Fruit fly (Drosophila melanogaster): ENCODE results near the gene ImpL1.
A peak's percentile ranks its signal among the peaks of the same experiment; 100 is the strongest.

The ImpL1 gene

DNA sequence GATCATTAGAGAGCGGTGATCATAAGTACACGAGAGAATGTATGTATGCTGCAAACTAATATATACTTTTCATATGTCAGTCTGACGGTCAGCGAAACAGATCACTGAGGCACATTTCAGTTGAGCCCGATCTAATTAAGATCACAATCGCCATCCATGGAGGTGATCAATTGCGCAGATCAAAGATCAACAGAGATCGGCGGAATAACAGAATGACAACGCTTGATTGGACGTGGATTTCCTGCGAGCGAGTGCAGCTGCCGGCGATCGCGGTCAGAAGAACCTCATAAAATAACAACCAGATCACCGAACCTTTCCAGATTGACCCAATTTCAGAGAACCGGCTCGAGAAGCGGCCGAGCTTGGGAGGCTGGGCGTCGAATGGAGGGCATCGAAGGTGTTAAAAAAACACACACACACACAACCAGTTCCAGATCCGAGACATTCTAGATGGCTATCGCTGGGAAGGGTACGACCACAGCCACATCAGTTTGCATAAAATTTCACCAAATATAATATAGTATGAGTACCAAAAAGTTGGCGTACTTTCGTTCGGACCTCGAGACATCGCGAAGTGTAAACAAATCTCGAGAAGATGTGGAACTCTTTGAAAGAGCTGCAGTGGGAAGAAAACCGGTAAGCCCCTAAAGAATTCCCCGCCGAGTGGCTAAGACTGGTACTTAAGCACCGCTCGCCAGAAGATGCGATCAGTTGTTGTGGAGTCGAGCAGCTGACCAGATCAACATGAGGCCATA is at the start of gene ImpL1:
Gene ImpL1, plus strand, starts transcription at position 705 of the 755 bp plus-strand sequence.
- no peak for TF ChIP-seq toe (GFP tag; optimal IDR thresholded peaks at IDR 0.05)
- no peak for TF ChIP-seq kay (GFP tag; ENCODE audit: borderline replicate concordance)
- no peak for TF ChIP-seq CG11617 (GFP tag; optimal IDR thresholded peaks at IDR 0.05)

DNA sequence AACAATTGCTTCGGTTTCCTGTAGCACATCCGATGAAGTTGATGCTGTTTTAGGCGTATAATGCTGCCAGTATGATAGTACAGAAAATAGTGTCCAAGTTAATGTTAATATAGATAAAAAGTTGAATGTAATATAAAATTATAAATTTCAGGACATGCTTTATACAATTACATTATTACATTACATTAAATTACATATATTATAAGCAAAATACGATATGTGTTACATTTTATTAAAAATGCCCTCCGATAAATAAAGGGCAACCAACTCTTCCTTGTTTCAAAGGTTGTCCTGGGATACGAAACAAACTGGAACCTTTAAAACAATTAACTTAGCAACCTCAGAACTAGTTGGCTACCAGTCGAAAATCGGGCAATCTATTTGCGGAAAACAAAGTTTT is 33.8 kb upstream of the ImpL1 start, which contains the start of gene CG17687:
Gene CG17687, plus strand, starts transcription at position 301 of the 400 bp plus-strand sequence.
- TF ChIP-seq CG7045 (GFP tag; optimal IDR thresholded peaks at IDR 0.05) = no peak
- no peak for TF ChIP-seq Crg-1 (GFP tag; optimal IDR thresholded peaks at IDR 0.05)
- no peak for TF ChIP-seq cic (GFP tag; optimal IDR thresholded peaks at IDR 0.05)
- TF ChIP-seq Clk (GFP tag; optimal IDR thresholded peaks at IDR 0.05) = no peak
- no peak for TF ChIP-seq CG1620 (GFP tag; optimal IDR thresholded peaks at IDR 0.05)
- no peak for TF ChIP-seq CG33017 (tag; optimal IDR thresholded peaks at IDR 0.05)
- TF ChIP-seq CG5204 (GFP tag; optimal IDR thresholded peaks at IDR 0.05) = no peak
- TF ChIP-seq Mnt (GFP tag; optimal IDR thresholded peaks at IDR 0.05) = no peak
- no peak for TF ChIP-seq toe (GFP tag; optimal IDR thresholded peaks at IDR 0.05)
- no peak for TF ChIP-seq CG11617 (GFP tag; optimal IDR thresholded peaks at IDR 0.05)
- no peak for TF ChIP-seq Hr96 (GFP tag; optimal IDR thresholded peaks at IDR 0.05)
- no peak for TF ChIP-seq kay (GFP tag; ENCODE audit: borderline replicate concordance)
- no peak for TF ChIP-seq tj (GFP tag; optimal IDR thresholded peaks at IDR 0.05)
- no peak for TF ChIP-seq pad (GFP tag; optimal IDR thresholded peaks at IDR 0.05)
- no peak for TF ChIP-seq ovo (GFP tag; optimal IDR thresholded peaks at IDR 0.05)

DNA sequence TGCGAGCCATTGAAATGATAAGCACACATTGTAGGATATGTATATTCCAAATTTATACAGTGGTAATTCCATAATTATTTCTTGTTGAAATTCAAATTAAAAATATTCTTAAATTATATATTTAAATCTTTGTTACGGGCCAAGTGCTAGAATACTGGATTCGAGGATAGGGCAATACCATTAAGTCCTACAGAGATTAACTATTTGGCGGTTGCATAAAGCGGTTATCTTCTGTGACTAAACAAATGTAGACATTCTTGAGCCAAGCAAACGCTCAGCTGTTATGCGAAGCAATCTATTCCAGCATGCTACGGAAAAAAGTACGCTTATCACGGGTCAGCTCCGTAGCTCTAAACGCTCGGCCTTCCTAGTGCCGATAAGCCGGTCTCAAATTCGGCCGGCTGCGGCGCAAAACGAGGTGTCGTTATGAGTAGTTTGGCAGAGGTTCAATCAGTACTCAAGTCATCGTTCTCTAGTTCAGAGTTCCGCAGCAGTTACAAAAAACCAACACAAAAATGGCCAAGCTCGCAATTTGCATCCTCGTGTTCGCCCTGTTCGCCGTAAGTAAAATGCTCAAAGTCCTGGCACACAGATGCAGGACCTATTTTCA is 26.4 kb upstream of the ImpL1 start, which contains the start of gene Nplp2:
Gene Nplp2, plus strand, starts transcription at position 293 of the 610 bp plus-strand sequence.
- TF ChIP-seq tj (GFP tag; optimal IDR thresholded peaks at IDR 0.05) (no peak), CG11617 (GFP tag; optimal IDR thresholded peaks at IDR 0.05) (no peak), cnc (optimal IDR thresholded peaks at IDR 0.05) (no peak), kay (GFP tag; ENCODE audit: borderline replicate concordance) (peak; percentile 9), CG12768 (GFP tag; optimal IDR thresholded peaks at IDR 0.05) (peak; percentile 20), CG33017 (tag; optimal IDR thresholded peaks at IDR 0.05) (peak; percentile 72), CG5204 (GFP tag; optimal IDR thresholded peaks at IDR 0.05) (no peak), Crg-1 (GFP tag; optimal IDR thresholded peaks at IDR 0.05) (no peak), Clk (GFP tag; optimal IDR thresholded peaks at IDR 0.05) (no peak), ovo (GFP tag; optimal IDR thresholded peaks at IDR 0.05) (no peak), cic (GFP tag; optimal IDR thresholded peaks at IDR 0.05) (no peak), CG7101 (tag; optimal IDR thresholded peaks at IDR 0.05) (peak; percentile 79), CG1620 (GFP tag; optimal IDR thresholded peaks at IDR 0.05) (no peak), CG14711 (tag; optimal IDR thresholded peaks at IDR 0.05) (peak; percentile 42), toe (GFP tag; optimal IDR thresholded peaks at IDR 0.05) (peak; percentile 13), Hr96 (GFP tag; optimal IDR thresholded peaks at IDR 0.05) (no peak), bab1 (GFP tag; optimal IDR thresholded peaks at IDR 0.05) (no peak), CG7045 (GFP tag; optimal IDR thresholded peaks at IDR 0.05) (no peak), pad (GFP tag; optimal IDR thresholded peaks at IDR 0.05) (no peak), Mnt (GFP tag; optimal IDR thresholded peaks at IDR 0.05) (no peak)

DNA sequence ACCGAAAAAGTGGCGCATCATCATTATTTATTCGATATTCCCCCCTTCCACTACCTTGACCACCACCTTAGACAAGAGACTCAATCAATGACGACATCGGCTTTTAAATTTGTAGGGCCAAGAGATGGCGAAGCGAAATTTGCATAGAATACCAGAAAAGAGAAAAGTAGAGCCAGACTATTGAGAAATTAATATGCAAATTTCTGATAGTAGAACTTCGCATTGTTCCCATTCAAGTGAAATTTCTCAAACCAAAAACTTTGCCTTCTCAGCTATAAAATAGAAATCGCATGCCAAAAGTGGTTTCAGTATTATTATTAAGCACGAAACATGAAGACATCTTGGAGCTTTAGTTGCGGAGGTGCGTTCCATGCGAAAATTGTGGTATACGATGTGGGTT is 4.9 kb upstream of the ImpL1 start, which contains the start of gene CG14111:
Gene CG14111, plus strand, starts transcription at position 301 of the 400 bp plus-strand sequence.
- TF ChIP-seq CG12768 (GFP tag; optimal IDR thresholded peaks at IDR 0.05) (no peak), CG7101 (tag; optimal IDR thresholded peaks at IDR 0.05) (no peak), CG5204 (GFP tag; optimal IDR thresholded peaks at IDR 0.05) (no peak), cic (GFP tag; optimal IDR thresholded peaks at IDR 0.05) (no peak), CG33017 (tag; optimal IDR thresholded peaks at IDR 0.05) (no peak), cnc (optimal IDR thresholded peaks at IDR 0.05) (no peak), Hr96 (GFP tag; optimal IDR thresholded peaks at IDR 0.05) (no peak), Clk (GFP tag; optimal IDR thresholded peaks at IDR 0.05) (no peak), pad (GFP tag; optimal IDR thresholded peaks at IDR 0.05) (no peak), CG14711 (tag; optimal IDR thresholded peaks at IDR 0.05) (no peak), Mnt (GFP tag; optimal IDR thresholded peaks at IDR 0.05) (no peak)

DNA sequence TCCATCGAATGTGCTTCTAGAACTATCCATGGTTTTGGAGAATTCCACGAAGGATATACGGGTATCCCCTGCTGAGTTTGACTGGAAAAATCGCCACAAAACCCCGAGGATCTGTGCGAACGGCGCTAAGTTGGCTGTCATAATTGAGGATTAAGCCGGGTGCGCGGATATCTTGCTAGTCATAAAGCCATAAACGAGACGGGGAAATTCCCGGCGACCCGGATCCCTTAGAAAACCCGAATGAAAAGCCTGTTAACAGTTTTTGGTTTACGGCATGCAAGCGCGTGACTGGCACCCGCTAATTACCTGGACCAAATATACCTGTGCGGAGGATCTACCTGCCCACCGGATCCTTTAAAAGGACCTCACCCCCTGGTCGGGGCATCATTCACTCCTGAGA is 4.4 kb upstream of the ImpL1 start, which contains the start of gene SNCF:
Gene SNCF, plus strand, starts transcription at position 382 of the 400 bp plus-strand sequence.
- TF ChIP-seq Hr96 (GFP tag; optimal IDR thresholded peaks at IDR 0.05) = no peak
- TF ChIP-seq cnc (optimal IDR thresholded peaks at IDR 0.05) = no peak
- TF ChIP-seq CG33017 (tag; optimal IDR thresholded peaks at IDR 0.05) = no peak
- TF ChIP-seq bab1 (GFP tag; optimal IDR thresholded peaks at IDR 0.05) = no peak
- no peak for TF ChIP-seq kay (GFP tag; ENCODE audit: borderline replicate concordance)
- no peak for TF ChIP-seq CG12768 (GFP tag; optimal IDR thresholded peaks at IDR 0.05)
- no peak for TF ChIP-seq cic (GFP tag; optimal IDR thresholded peaks at IDR 0.05)
- no peak for TF ChIP-seq CG7101 (tag; optimal IDR thresholded peaks at IDR 0.05)
- no peak for TF ChIP-seq CG11617 (GFP tag; optimal IDR thresholded peaks at IDR 0.05)
- TF ChIP-seq pad (GFP tag; optimal IDR thresholded peaks at IDR 0.05) = no peak
- no peak for TF ChIP-seq tj (GFP tag; optimal IDR thresholded peaks at IDR 0.05)
- no peak for TF ChIP-seq CG7045 (GFP tag; optimal IDR thresholded peaks at IDR 0.05)

DNA sequence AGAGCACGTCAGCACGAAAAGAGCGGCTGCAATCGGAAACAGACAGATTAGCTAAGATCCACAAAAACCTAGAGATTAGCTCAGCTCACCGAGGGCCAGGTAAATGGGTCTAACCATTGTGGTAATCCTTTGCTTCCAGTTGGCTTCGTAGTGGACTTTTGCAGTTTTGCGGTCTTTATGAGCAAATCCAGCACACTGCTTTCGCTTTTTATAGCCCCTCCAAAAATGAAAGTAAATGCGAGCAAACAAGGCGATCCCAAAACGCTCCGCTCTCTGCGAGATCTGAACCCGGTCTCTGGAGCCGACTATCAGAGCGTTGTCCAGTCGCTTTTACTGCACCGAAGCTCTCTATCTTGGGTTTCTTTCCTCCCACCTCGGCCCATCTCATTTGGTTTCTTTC is 1.4 kb upstream of the ImpL1 start, which contains the start of gene CG14107:
Gene CG14107, minus strand, starts transcription at position 187 of the 400 bp plus-strand sequence.
- TF ChIP-seq pad (GFP tag; optimal IDR thresholded peaks at IDR 0.05) (no peak), cic (GFP tag; optimal IDR thresholded peaks at IDR 0.05) (no peak), CG12768 (GFP tag; optimal IDR thresholded peaks at IDR 0.05) (no peak), tj (GFP tag; optimal IDR thresholded peaks at IDR 0.05) (no peak), CG7101 (tag; optimal IDR thresholded peaks at IDR 0.05) (no peak), CG11617 (GFP tag; optimal IDR thresholded peaks at IDR 0.05) (no peak), cnc (optimal IDR thresholded peaks at IDR 0.05) (no peak), CG33017 (tag; optimal IDR thresholded peaks at IDR 0.05) (no peak), bab1 (GFP tag; optimal IDR thresholded peaks at IDR 0.05) (no peak), CG7045 (GFP tag; optimal IDR thresholded peaks at IDR 0.05) (no peak), ovo (GFP tag; optimal IDR thresholded peaks at IDR 0.05) (no peak)
